Worm (Caenorhabditis elegans) whole organism, L4 larva: ENCODE measurements around the gene tbx-43.

Experiments
- F44E2.7 ChIP-seq: fragments of 200-800 bp; sonication (Bioruptor generic); IDR thresholded peaks from 2 replicates; pipeline ENCODE4 v2.1.2; 2022; ENCODE audit warnings: missing genetic modification characterization, missing compliant biosample characterization
- ama-1 ChIP-seq: fragments of 150-350 bp; optimal IDR thresholded peaks from 2 replicates; lab custom pipeline; 2014; ENCODE audit warnings: inconsistent platforms, mixed read lengths
- egl-27 ChIP-seq: sonication (generic microtip); optimal IDR thresholded peaks from 3 replicates; lab custom pipeline; 2017; ENCODE audit warnings: missing biosample characterization, missing genetic modification reagents, missing genetic modification characterization
- fos-1 ChIP-seq: fragments of 150-350 bp; optimal IDR thresholded peaks from 2 replicates; lab custom pipeline; 2014; ENCODE audit warnings: missing biosample characterization, missing genetic modification characterization
- nhr-77 ChIP-seq: fragments of 150-350 bp; optimal IDR thresholded peaks from 2 replicates; lab custom pipeline; 2014; ENCODE audit warnings: missing biosample characterization, missing genetic modification characterization
- tag-97 ChIP-seq: fragments of 200-800 bp; sonication (Bioruptor generic); IDR thresholded peaks from 2 replicates; pipeline ENCODE4 v1.3.6; 2022; ENCODE audit warnings: missing genetic modification characterization, missing compliant biosample characterization
- zag-1 ChIP-seq: fragments of 150-350 bp; optimal IDR thresholded peaks from 2 replicates; lab custom pipeline; 2014; ENCODE audit warnings: missing biosample characterization, missing genetic modification characterization

DNA sequence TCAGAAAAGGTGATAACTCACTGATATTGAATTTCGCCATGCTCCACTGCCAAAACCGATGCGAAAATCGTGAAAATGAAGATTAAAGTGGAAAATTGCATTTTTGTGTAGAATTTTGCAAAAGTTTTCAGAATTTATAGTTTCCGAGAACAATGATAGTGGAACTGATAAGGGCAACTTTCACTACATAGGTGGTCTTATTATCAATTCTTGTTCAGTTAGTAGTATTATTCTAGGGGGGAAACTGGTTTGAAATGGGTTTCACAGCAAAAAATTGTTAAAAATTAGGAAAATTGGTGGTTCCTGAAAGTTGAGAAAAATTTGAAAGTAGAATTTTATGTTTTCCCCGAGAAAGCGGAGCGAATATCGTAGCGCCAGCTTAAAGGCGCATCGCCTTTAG lies 11.7 kb downstream of the tbx-43 start, which contains the start of gene Y46E12A.5:
- TF ChIP-seq zag-1 (tag; lab: Kevin White, UChicago), result no peak
- no peak for TF ChIP-seq F44E2.7 (GFP tag; lab: Robert Waterston, UW)
- no peak for TF ChIP-seq tag-97 (GFP tag; lab: Robert Waterston, UW)
- TF ChIP-seq fos-1 (tag; lab: Kevin White, UChicago), result no peak
- TF ChIP-seq ama-1 (lab: Kevin White, UChicago), result no peak
- no peak for TF ChIP-seq egl-27 (tag; lab: Kevin White, UChicago)
- TF ChIP-seq nhr-77 (tag; lab: Kevin White, UChicago), result no peak
